Worm (Caenorhabditis elegans): ENCODE results near the gene T22F3.7.
"Not testable (repeated sequence)": the region's sequence is repeated elsewhere in the genome, so short reads cannot be mapped to it uniquely, and the experiment has no call there.

T22F3.7 gene

DNA sequence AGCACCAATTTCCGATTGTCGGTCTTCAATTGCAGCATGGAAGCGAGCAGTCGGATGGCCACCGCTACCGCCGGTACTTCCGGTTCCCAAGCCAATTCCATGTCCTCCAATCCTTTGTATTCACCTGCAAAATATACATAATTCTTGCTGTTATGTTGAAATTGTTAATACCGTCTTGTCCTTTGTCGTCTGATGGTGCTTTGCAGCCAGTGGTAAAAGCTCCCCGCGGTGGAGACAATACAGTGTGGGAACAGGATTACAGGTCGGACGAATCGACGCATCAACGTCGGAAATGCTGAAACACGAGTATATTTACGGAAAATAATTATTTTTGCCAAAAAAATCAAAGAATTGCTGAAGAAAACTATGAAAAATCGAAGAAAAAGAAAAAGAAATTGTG is 36.1 kb downstream of the T22F3.7 start, which contains the start of gene T24A6.17:
T24A6.17 (minus strand) TSS at position 101 of the 400 bp plus-strand sequence.
- not testable (repeated sequence) for TF ChIP-seq ama-1 (optimal IDR thresholded peaks at IDR 0.05); nhr-11 (tag; optimal IDR thresholded peaks at IDR 0.05); mab-9 (GFP tag; IDR thresholded peaks at IDR 0.05)

- not testable (repeated sequence) for TF ChIP-seq egl-13 (tag; optimal IDR thresholded peaks at IDR 0.05); sup-37 (GFP tag; optimal IDR thresholded peaks at IDR 0.05); snu-23 (GFP tag; optimal IDR thresholded peaks at IDR 0.05)
These were observed 37.6 kb downstream of the T22F3.7 start, which contains the start of gene T24A6.16 for ce11 chrV:3562824-3563223. Gene T24A6.16 (minus strand): TSS chrV:3562924.

ce11 chrV:3558744-3559143 is 41.7 kb downstream of the T22F3.7 start, which contains the start of gene T24A6.1:
Gene T24A6.1 (plus strand): TSS chrV:3559044.
- not testable (repeated sequence) for TF ChIP-seq F16B12.6, lin-15B, pax-3 (tag; optimal IDR thresholded peaks at IDR 0.05)

DNA sequence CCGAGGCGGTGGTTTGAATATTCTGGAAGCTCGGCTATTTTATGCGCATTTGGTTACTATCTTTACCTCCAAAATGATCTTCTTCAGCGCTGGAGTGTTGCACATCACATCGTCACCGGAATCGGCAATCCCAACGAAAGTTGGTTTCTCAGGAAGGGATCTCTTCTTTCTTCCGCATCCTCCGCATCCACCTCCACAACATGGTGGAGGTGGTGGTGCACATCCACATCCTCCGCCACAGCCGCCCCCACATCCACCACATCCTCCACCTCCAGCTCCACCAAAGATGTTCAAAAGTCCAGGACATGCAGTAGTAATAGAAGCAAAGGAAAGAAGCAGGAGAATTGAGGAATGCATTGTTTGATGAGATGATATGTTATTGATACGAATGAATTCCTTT is 43.0 kb downstream of the T22F3.7 start, which contains the start of gene grl-31:
grl-31 (minus strand) TSS at position 357 of the 400 bp plus-strand sequence.
- TF ChIP-seq nhr-237 (tag; optimal IDR thresholded peaks at IDR 0.05) (no peak), C16A3.4 (tag; optimal IDR thresholded peaks at IDR 0.05) (no peak), aly-2 (tag; optimal IDR thresholded peaks at IDR 0.05) (no peak), grh-1 (GFP tag; IDR thresholded peaks at IDR 0.05) (no peak), C34B4.2 (tag; optimal IDR thresholded peaks at IDR 0.05) (no peak), nhr-11 (tag; optimal IDR thresholded peaks at IDR 0.05) (no peak), isw-1 (GFP tag; IDR thresholded peaks at IDR 0.05) (no peak), Y116A8C.19 (tag; optimal IDR thresholded peaks at IDR 0.05; ENCODE audit: borderline replicate concordance) (no peak), pqm-1 (tag; optimal IDR thresholded peaks at IDR 0.05) (no peak), aha-1 (tag; optimal IDR thresholded peaks at IDR 0.05) (no peak), nhr-77 (tag; optimal IDR thresholded peaks at IDR 0.05) (no peak), lin-15B (tag; optimal IDR thresholded peaks at IDR 0.05) (no peak)

DNA sequence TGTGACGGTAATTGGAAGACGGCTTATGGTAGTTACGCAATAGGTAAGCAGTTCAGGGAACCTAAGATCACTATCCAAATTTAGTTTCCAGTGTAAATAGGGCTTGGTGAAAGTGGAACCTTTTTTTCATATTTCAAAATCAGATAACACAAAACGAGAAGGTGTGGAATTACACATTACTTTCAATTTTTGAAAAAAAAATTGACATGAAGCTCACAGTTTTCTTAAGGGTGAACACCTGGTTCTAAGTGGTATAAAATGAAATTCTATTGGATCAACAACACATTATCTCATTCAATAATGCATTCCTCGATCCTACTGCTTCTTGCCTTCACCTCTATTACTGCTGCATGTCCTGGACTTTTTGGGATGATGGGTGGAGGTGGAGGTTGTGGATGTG is 44.5 kb downstream of the T22F3.7 start, which contains the start of gene grl-30:
grl-30 (plus strand) TSS at position 301 of the 400 bp plus-strand sequence.
- no peak for TF ChIP-seq zip-4 (GFP tag; optimal IDR thresholded peaks at IDR 0.05)
- no peak for TF ChIP-seq nhr-237 (tag; optimal IDR thresholded peaks at IDR 0.05)
- TF ChIP-seq sptf-1 (tag; optimal IDR thresholded peaks at IDR 0.05), result no peak
- TF ChIP-seq efl-3 (GFP tag; optimal IDR thresholded peaks at IDR 0.05), result no peak
- no peak for TF ChIP-seq nhr-19 (GFP tag; conservative IDR thresholded peaks at IDR 0.05)
- no peak for TF ChIP-seq nhr-71 (tag; optimal IDR thresholded peaks at IDR 0.05)
- no peak for TF ChIP-seq lsy-2 (tag; optimal IDR thresholded peaks at IDR 0.05)
- TF ChIP-seq aha-1 (tag; optimal IDR thresholded peaks at IDR 0.05), result no peak
- TF ChIP-seq mep-1 (tag; optimal IDR thresholded peaks at IDR 0.05), result no peak
- TF ChIP-seq ces-1 (GFP tag; optimal IDR thresholded peaks at IDR 0.05), result no peak
- TF ChIP-seq nhr-77 (tag; optimal IDR thresholded peaks at IDR 0.05), result no peak
- no peak for TF ChIP-seq sup-37 (GFP tag; optimal IDR thresholded peaks at IDR 0.05)
- TF ChIP-seq blmp-1 (tag; optimal IDR thresholded peaks at IDR 0.05), result no peak
- no peak for TF ChIP-seq C34B4.2 (tag; optimal IDR thresholded peaks at IDR 0.05)

- TF ChIP-seq alr-1 (tag; optimal IDR thresholded peaks at IDR 0.05; ENCODE audit: borderline replicate concordance) (no peak), dsc-1 (tag; optimal IDR thresholded peaks at IDR 0.05) (no peak), lin-15B (tag; optimal IDR thresholded peaks at IDR 0.05) (no peak), rnt-1 (tag; optimal IDR thresholded peaks at IDR 0.05) (no peak), snpc-4 (tag; optimal IDR thresholded peaks at IDR 0.05) (no peak), elt-3 (tag; optimal IDR thresholded peaks at IDR 0.05) (no peak), unc-130 (tag; optimal IDR thresholded peaks at IDR 0.05) (no peak), pqm-1 (tag; optimal IDR thresholded peaks at IDR 0.05) (no peak), xbp-1 (tag; optimal IDR thresholded peaks at IDR 0.05) (no peak), zag-1 (tag; optimal IDR thresholded peaks at IDR 0.05) (no peak), F16B12.6 (tag; optimal IDR thresholded peaks at IDR 0.05) (no peak), ztf-11 (tag; optimal IDR thresholded peaks at IDR 0.05) (no peak), ets-5 (GFP tag; IDR thresholded peaks at IDR 0.05) (no peak), vab-15 (tag; optimal IDR thresholded peaks at IDR 0.05) (no peak), ztf-4 (tag; optimal IDR thresholded peaks at IDR 0.05) (no peak), sptf-1 (tag; optimal IDR thresholded peaks at IDR 0.05) (no peak), swsn-7 (tag; optimal IDR thresholded peaks at IDR 0.05) (no peak), aha-1 (tag; optimal IDR thresholded peaks at IDR 0.05) (no peak)
These were observed 45.6 kb downstream of the T22F3.7 start, which contains the start of gene grl-29 for ce11 chrV:3554869-3555268. Gene grl-29 (minus strand): TSS chrV:3555236.

Measured in whole organism, L1 larva.